Fruit fly (Drosophila melanogaster) whole organism, prepupa: ENCODE results near the gene Phlpp.

Experiments used
- CG11762 ChIP-seq: fragments of 200-800 bp; sonication (Bioruptor generic); optimal IDR thresholded peaks from 3 replicates; lab custom pipeline; 2016; ENCODE audit warnings: missing biosample characterization, missing genetic modification characterization; ENCODE audit not compliant: insufficient read depth
- CG11902 ChIP-seq: fragments of 200-800 bp; sonication (Bioruptor generic); optimal IDR thresholded peaks from 3 replicates; lab custom pipeline; 2016; ENCODE audit warnings: missing biosample characterization, missing genetic modification characterization
- CG15336 ChIP-seq: fragments of 200-800 bp; sonication (Bioruptor generic); IDR thresholded peaks from 2 replicates; pipeline ENCODE4 v1.3.6; 2022; ENCODE audit warnings: missing biosample characterization, missing genetic modification characterization
- CG1621 ChIP-seq: fragments of 200-800 bp; sonication (Bioruptor generic); optimal IDR thresholded peaks from 3 replicates; lab custom pipeline; 2018; ENCODE audit warnings: missing biosample characterization, mild to moderate bottlenecking, missing genetic modification characterization
- CG3032 ChIP-seq: fragments of 200-800 bp; optimal IDR thresholded peaks from 2 replicates; lab custom pipeline; 2019; ENCODE audit warnings: missing biosample characterization, mild to moderate bottlenecking, missing genetic modification characterization, moderate library complexity
- CG31627 ChIP-seq: fragments of 200-800 bp; sonication (Bioruptor generic); optimal IDR thresholded peaks from 3 replicates; lab custom pipeline; 2016; ENCODE audit warnings: missing biosample characterization, missing genetic modification characterization
- CG32006 ChIP-seq: fragments of 200-800 bp; sonication (Bioruptor generic); optimal IDR thresholded peaks from 3 replicates; lab custom pipeline; 2017; ENCODE audit warnings: missing biosample characterization, mild to moderate bottlenecking, missing genetic modification characterization
- CG34406 ChIP-seq: fragments of 200-800 bp; sonication (Bioruptor generic); optimal IDR thresholded peaks from 3 replicates; lab custom pipeline; 2016; ENCODE audit warnings: missing biosample characterization, missing genetic modification characterization
- CG3919 ChIP-seq: fragments of 200-800 bp; sonication (Bioruptor generic); optimal IDR thresholded peaks from 3 replicates; lab custom pipeline; 2016; ENCODE audit warnings: missing biosample characterization, missing genetic modification characterization
- CG4318 ChIP-seq: fragments of 200-800 bp; sonication (Bioruptor generic); optimal IDR thresholded peaks from 3 replicates; lab custom pipeline; 2017; ENCODE audit warnings: missing biosample characterization, mild to moderate bottlenecking, missing genetic modification characterization
- CG6163 ChIP-seq: fragments of 200-800 bp; sonication (Bioruptor generic); IDR thresholded peaks from 3 replicates; pipeline ENCODE4 v1.3.6; 2022; ENCODE audit warnings: missing biosample characterization, missing genetic modification characterization
- CG6276 ChIP-seq: fragments of 200-800 bp; sonication (Bioruptor generic); optimal IDR thresholded peaks from 2 replicates; lab custom pipeline; 2017; ENCODE audit warnings: missing biosample characterization, mild to moderate bottlenecking, missing genetic modification characterization
- CG6792 ChIP-seq: fragments of 200-800 bp; sonication (Bioruptor generic); optimal IDR thresholded peaks from 3 replicates; lab custom pipeline; 2016; ENCODE audit warnings: missing biosample characterization, missing genetic modification characterization
- CG6808 ChIP-seq: fragments of 200-800 bp; sonication (Bioruptor generic); optimal IDR thresholded peaks from 3 replicates; lab custom pipeline; 2017; ENCODE audit warnings: missing biosample characterization, missing genetic modification characterization, mild to moderate bottlenecking, moderate library complexity, missing genetic modification reagents
- CG7368 ChIP-seq: fragments of 200-800 bp; sonication (Bioruptor generic); optimal IDR thresholded peaks from 3 replicates; lab custom pipeline; 2016; ENCODE audit warnings: missing biosample characterization, missing genetic modification characterization
- CG8119 ChIP-seq: fragments of 200-800 bp; sonication (Bioruptor generic); IDR thresholded peaks from 3 replicates; pipeline ENCODE4 v1.3.6; 2022; ENCODE audit warnings: missing biosample characterization, missing genetic modification characterization
- CG8319 ChIP-seq: fragments of 200-800 bp; sonication (Bioruptor generic); optimal IDR thresholded peaks from 3 replicates; lab custom pipeline; 2016; ENCODE audit warnings: missing biosample characterization, missing genetic modification characterization
- CG9139 ChIP-seq: fragments of 200-800 bp; sonication (Bioruptor generic); optimal IDR thresholded peaks from 3 replicates; lab custom pipeline; 2017; ENCODE audit warnings: missing biosample characterization, mild to moderate bottlenecking, missing genetic modification characterization
- Eip75B ChIP-seq: fragments of 200-800 bp; sonication (Bioruptor generic); optimal IDR thresholded peaks from 3 replicates; lab custom pipeline; 2016; ENCODE audit warnings: missing biosample characterization, missing genetic modification characterization
- Eip78C ChIP-seq: fragments of 200-800 bp; sonication (Bioruptor generic); peaks from one replicate; lab custom pipeline; 2016; ENCODE audit warnings: missing biosample characterization, missing genetic modification characterization
- Eip93F ChIP-seq: fragments of 200-800 bp; sonication (Bioruptor generic); optimal IDR thresholded peaks from 2 replicates; lab custom pipeline; 2016; ENCODE audit warnings: missing biosample characterization, mild to moderate bottlenecking, missing genetic modification characterization
- Ets21C ChIP-seq: fragments of 200-800 bp; sonication (Bioruptor generic); optimal IDR thresholded peaks from 3 replicates; lab custom pipeline; 2016; ENCODE audit warnings: missing biosample characterization, missing genetic modification characterization
- Ets96B ChIP-seq: fragments of 200-800 bp; optimal IDR thresholded peaks from 2 replicates; lab custom pipeline; 2019; ENCODE audit warnings: missing biosample characterization, mild to moderate bottlenecking, missing genetic modification characterization, moderate library complexity
- Gug ChIP-seq: fragments of 200-800 bp; sonication (Bioruptor generic); IDR thresholded peaks from 2 replicates; pipeline ENCODE4 v1.3.6; 2022; ENCODE audit warnings: missing biosample characterization, missing genetic modification characterization
- Hr39 ChIP-seq: fragments of 200-800 bp; sonication (Bioruptor generic); optimal IDR thresholded peaks from 2 replicates; lab custom pipeline; 2016; ENCODE audit warnings: missing biosample characterization, missing genetic modification characterization
- Hr4 ChIP-seq: fragments of 200-800 bp; sonication (Bioruptor generic); optimal IDR thresholded peaks from 3 replicates; lab custom pipeline; 2016; ENCODE audit warnings: missing biosample characterization, missing genetic modification characterization
- Lpt ChIP-seq: fragments of 200-800 bp; sonication (Bioruptor generic); optimal IDR thresholded peaks from 3 replicates; lab custom pipeline; 2016; ENCODE audit warnings: missing biosample characterization, missing genetic modification characterization
- Met ChIP-seq: fragments of 200-800 bp; sonication (Bioruptor generic); optimal IDR thresholded peaks from 3 replicates; lab custom pipeline; 2016; ENCODE audit warnings: missing biosample characterization, missing genetic modification characterization
- OdsH ChIP-seq: fragments of 200-800 bp; sonication (Bioruptor generic); optimal IDR thresholded peaks from 3 replicates; lab custom pipeline; 2016; ENCODE audit warnings: missing biosample characterization, missing genetic modification characterization
- Smox ChIP-seq: fragments of 200-800 bp; sonication (Bioruptor generic); optimal IDR thresholded peaks from 3 replicates; lab custom pipeline; 2016; ENCODE audit warnings: missing biosample characterization, missing genetic modification characterization
- Sox102F ChIP-seq: fragments of 200-800 bp; sonication (Bioruptor generic); optimal IDR thresholded peaks from 2 replicates; lab custom pipeline; 2016; ENCODE audit warnings: missing biosample characterization, mild to moderate bottlenecking, missing genetic modification characterization
- Sox14 ChIP-seq: fragments of 200-800 bp; sonication (Bioruptor generic); optimal IDR thresholded peaks from 3 replicates; lab custom pipeline; 2016; ENCODE audit warnings: missing biosample characterization, missing genetic modification characterization
- achi ChIP-seq: fragments of 200-800 bp; sonication (Bioruptor generic); optimal IDR thresholded peaks from 3 replicates; lab custom pipeline; 2016; ENCODE audit warnings: missing biosample characterization, missing genetic modification characterization
- acj6 ChIP-seq: fragments of 200-800 bp; sonication (Bioruptor generic); optimal IDR thresholded peaks from 3 replicates; lab custom pipeline; 2016; ENCODE audit warnings: missing biosample characterization, missing genetic modification characterization
- cyc ChIP-seq: fragments of 200-800 bp; sonication (Bioruptor generic); optimal IDR thresholded peaks from 3 replicates; lab custom pipeline; 2016; ENCODE audit warnings: missing biosample characterization, missing genetic modification characterization
- dsx ChIP-seq: fragments of 200-800 bp; optimal IDR thresholded peaks from 3 replicates; lab custom pipeline; 2019; ENCODE audit warnings: missing biosample characterization, mild to moderate bottlenecking, missing genetic modification characterization, moderate library complexity; ENCODE audit not compliant: poor library complexity, severe bottlenecking
- eg ChIP-seq: fragments of 200-800 bp; sonication (Bioruptor generic); IDR thresholded peaks from 3 replicates; pipeline ENCODE4 v1.3.6; 2022; ENCODE audit warnings: missing biosample characterization, missing genetic modification characterization
- esn ChIP-seq: fragments of 200-800 bp; sonication (Bioruptor generic); optimal IDR thresholded peaks from 2 replicates; lab custom pipeline; 2016; ENCODE audit warnings: missing biosample characterization, mild to moderate bottlenecking, missing genetic modification characterization, moderate library complexity
- fd59A ChIP-seq: fragments of 200-800 bp; sonication (Bioruptor generic); optimal IDR thresholded peaks from 2 replicates; lab custom pipeline; 2017; ENCODE audit warnings: missing biosample characterization, mild to moderate bottlenecking, missing genetic modification characterization, missing genetic modification reagents
- fd85E ChIP-seq: fragments of 200-800 bp; sonication (Bioruptor generic); optimal IDR thresholded peaks from 3 replicates; lab custom pipeline; 2016; ENCODE audit warnings: missing biosample characterization, missing genetic modification characterization
- lz ChIP-seq: fragments of 200-800 bp; sonication (Bioruptor generic); optimal IDR thresholded peaks from 3 replicates; lab custom pipeline; 2016; ENCODE audit warnings: missing biosample characterization, missing genetic modification characterization
- pdm3 ChIP-seq: fragments of 200-800 bp; sonication (Bioruptor generic); optimal IDR thresholded peaks from 3 replicates; lab custom pipeline; 2016; ENCODE audit warnings: missing biosample characterization, missing genetic modification characterization
- salr ChIP-seq, 2 experiments: fragments of 200-800 bp; sonication (Bioruptor generic); optimal IDR thresholded peaks; 3 replicates each; lab custom pipeline; 2016 to 2018; ENCODE audit warnings: missing biosample characterization in 2 of 2, missing genetic modification characterization in 2 of 2, mild to moderate bottlenecking in 1 of 2
- spab ChIP-seq: fragments of 200-800 bp; sonication (Bioruptor generic); optimal IDR thresholded peaks from 2 replicates; lab custom pipeline; 2017; ENCODE audit warnings: missing biosample characterization, mild to moderate bottlenecking, missing genetic modification characterization, missing genetic modification reagents
- svp ChIP-seq: fragments of 200-800 bp; sonication (Bioruptor generic); peaks from one replicate; lab custom pipeline; 2016; ENCODE audit warnings: missing biosample characterization, missing genetic modification characterization
- topi ChIP-seq: fragments of 200-800 bp; sonication (Bioruptor generic); optimal IDR thresholded peaks from 3 replicates; lab custom pipeline; 2016; ENCODE audit warnings: missing biosample characterization, missing genetic modification characterization
- vri ChIP-seq: fragments of 200-800 bp; sonication (Bioruptor generic); optimal IDR thresholded peaks from 3 replicates; lab custom pipeline; 2016; ENCODE audit warnings: missing biosample characterization, mild to moderate bottlenecking, missing genetic modification characterization

Phlpp gene

DNA sequence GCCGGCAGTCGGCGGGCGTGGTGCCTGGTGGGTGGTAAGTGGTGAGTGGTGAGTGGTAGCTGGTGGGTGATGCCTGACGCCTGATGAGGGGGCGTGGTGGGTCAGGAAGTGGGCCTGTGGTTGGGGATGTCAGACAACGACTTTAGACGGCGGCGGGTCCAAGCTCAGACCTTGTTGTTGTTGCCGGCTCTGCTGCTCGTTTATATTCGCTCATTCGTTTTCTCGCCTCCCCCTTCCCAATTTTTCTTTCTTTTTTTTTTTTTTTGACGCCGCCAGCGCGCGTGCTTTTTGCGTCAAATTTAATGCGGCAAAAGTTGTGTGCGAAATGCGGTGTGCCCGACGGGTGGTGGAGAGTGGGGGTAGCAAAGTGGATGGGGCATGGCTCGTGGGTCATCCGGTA, 39.3 kb upstream of the Phlpp start:
- no peak for TF ChIP-seq CG15336
- no peak for TF ChIP-seq Eip75B (GFP tag; lab: Kevin White, UChicago)
- no peak for TF ChIP-seq CG6808 (GFP tag; lab: Kevin White, UChicago)
- no peak for TF ChIP-seq acj6 (GFP tag; lab: Kevin White, UChicago)
- TF ChIP-seq CG4318, result no peak
- TF ChIP-seq spab, result no peak

DNA sequence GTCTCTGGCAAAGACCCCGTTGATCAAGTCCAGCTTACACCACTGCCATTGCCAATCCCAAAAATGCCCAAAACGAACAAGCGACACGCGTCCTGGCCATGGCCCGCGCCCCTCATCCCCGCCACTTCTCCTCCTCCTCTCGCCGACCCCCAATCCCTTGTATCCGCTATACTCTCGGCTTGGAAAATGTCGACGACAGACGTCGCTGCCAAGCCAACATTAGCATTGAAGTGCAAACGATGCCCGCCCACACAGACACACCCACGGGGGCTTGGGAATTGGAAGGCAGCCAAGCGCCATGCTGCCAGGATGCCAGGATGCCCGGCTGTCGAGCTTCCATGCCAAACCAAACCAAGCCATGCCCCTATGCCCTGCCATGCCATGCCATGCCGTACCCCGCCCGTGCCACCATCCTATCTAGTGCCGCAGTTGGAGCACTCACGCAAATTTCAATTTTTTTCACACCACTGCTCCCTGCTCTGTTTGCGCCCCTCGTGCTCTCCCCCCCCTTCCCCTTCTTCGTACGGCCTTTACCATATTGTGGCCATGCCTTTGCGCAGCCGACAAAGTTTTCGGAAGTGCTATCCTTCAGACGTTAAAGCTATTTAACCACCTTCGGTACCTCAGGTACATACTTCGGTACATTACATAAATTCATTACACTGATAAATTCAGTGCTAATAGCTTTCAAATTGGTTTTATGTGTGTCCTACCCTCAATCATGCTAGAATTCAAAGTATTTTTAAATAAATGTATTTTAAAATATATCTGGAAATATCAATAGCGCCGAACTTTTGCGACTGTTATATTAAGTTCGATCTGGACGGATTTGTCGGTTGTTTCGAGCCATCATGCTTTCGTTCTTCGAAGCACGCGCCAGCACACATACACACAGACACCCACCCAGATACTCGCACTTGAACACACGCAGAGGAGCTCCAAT, 37.4 kb upstream of the Phlpp start:
- TF ChIP-seq CG6276 (GFP tag; lab: Kevin White, UChicago), result peak; percentile 72
- TF ChIP-seq CG7368 (GFP tag; lab: Kevin White, UChicago), result peak; percentile 53
- TF ChIP-seq CG31627 (GFP tag; lab: Kevin White, UChicago), result peak; percentile 72
- peak; percentile 90 for TF ChIP-seq CG3032 (tag; lab: Kevin White, UChicago)
- peak; percentile 66 for TF ChIP-seq CG11902 (GFP tag; lab: Kevin White, UChicago)
- peak; percentile 85 for TF ChIP-seq Sox102F
- TF ChIP-seq CG3919, result peak; percentile 80
- 0 out of 2 replicates have a peak, but pooled peaks have one; percentile 8 for TF ChIP-seq Gug
- peak; percentile 56 for TF ChIP-seq CG8319 (GFP tag; lab: Kevin White, UChicago)
- peak; percentile 53; the same call in 2 of the 3 replicates for TF ChIP-seq eg
- peak; percentile 81 for TF ChIP-seq topi (GFP tag; lab: Kevin White, UChicago)
- peak; percentile 88 for TF ChIP-seq Sox14 (GFP tag; lab: Kevin White, UChicago)
- peak; percentile 59 for TF ChIP-seq Lpt (GFP tag; lab: Kevin White, UChicago)
- TF ChIP-seq Eip75B (GFP tag; lab: Kevin White, UChicago), result peak; percentile 78
- TF ChIP-seq dsx (GFP tag; lab: Kevin White, UChicago), result peak; percentile 84
- peak; percentile 82 for TF ChIP-seq lz
- TF ChIP-seq pdm3 (GFP tag; lab: Kevin White, UChicago), result peak; percentile 84
- TF ChIP-seq Ets21C (GFP tag; lab: Kevin White, UChicago), result peak; percentile 65
- TF ChIP-seq fd59A, result peak; percentile 87
- TF ChIP-seq CG9139 (GFP tag; lab: Kevin White, UChicago), result peak; percentile 80
- TF ChIP-seq CG32006, result peak; percentile 89
- peak; percentile 82 for TF ChIP-seq CG6792 (GFP tag; lab: Kevin White, UChicago)
- peak; percentile 84 for TF ChIP-seq spab
- peak; percentile 85 for TF ChIP-seq CG6808 (GFP tag; lab: Kevin White, UChicago)
- peak; percentile 84 for TF ChIP-seq Met (GFP tag; lab: Kevin White, UChicago)
- peak; percentile 84 for TF ChIP-seq CG15336
- TF ChIP-seq achi (GFP tag; lab: Kevin White, UChicago), result peak; percentile 87
- peak; percentile 56 for TF ChIP-seq Eip93F
- peak; percentile 54 to 82 for TF ChIP-seq salr (GFP tag; optimal IDR thresholded peaks at IDR 0.05; lab: Kevin White, UChicago)
- peak; percentile 97 for TF ChIP-seq Eip78C
- TF ChIP-seq vri (GFP tag; lab: Kevin White, UChicago), result peak; percentile 68
- peak; percentile 57 for TF ChIP-seq CG11762 (GFP tag; lab: Kevin White, UChicago)
- peak; percentile 92 for TF ChIP-seq svp (GFP tag; lab: Kevin White, UChicago)
- TF ChIP-seq Ets96B (tag; lab: Kevin White, UChicago), result peak; percentile 90
- TF ChIP-seq CG4318, result peak; percentile 65
- peak; percentile 71 for TF ChIP-seq Hr4
- peak; percentile 67 for TF ChIP-seq Hr39 (GFP tag; lab: Kevin White, UChicago)
- TF ChIP-seq Smox (GFP tag; lab: Kevin White, UChicago), result peak; percentile 78
- peak; percentile 66; the same call in 2 of the 3 replicates for TF ChIP-seq CG6163
- peak; percentile 81 for TF ChIP-seq acj6 (GFP tag; lab: Kevin White, UChicago)
- peak; percentile 81 for TF ChIP-seq CG1621 (tag; lab: Kevin White, UChicago)
- peak; percentile 80 for TF ChIP-seq CG34406 (GFP tag; lab: Kevin White, UChicago)
- TF ChIP-seq CG8119 (GFP tag; lab: Robert Waterston, UW), result peak; percentile 89
- TF ChIP-seq esn, result peak; percentile 88
- TF ChIP-seq cyc (GFP tag; lab: Kevin White, UChicago), result peak; percentile 71
- TF ChIP-seq fd85E (GFP tag; lab: Kevin White, UChicago), result peak; percentile 1
- TF ChIP-seq OdsH (GFP tag; lab: Kevin White, UChicago), result peak; percentile 84
